Worm (Caenorhabditis elegans) whole organism, L2 larva: Measurements from ENCODE around the gene F01F1.15.
A peak's percentile ranks its signal among the peaks of the same experiment; 100 is the strongest.

Source experiments
- C34F6.9 ChIP-seq: fragments of 150-350 bp; optimal IDR thresholded peaks from 2 replicates; lab custom pipeline; 2014; ENCODE audit warnings: missing biosample characterization, missing genetic modification characterization
- F13H6.1 ChIP-seq: sonication (generic microtip); optimal IDR thresholded peaks from 2 replicates; lab custom pipeline; 2016; ENCODE audit warnings: missing genetic modification characterization, missing compliant biosample characterization
- R02D3.7 ChIP-seq: fragments of 150-350 bp; optimal IDR thresholded peaks from 2 replicates; lab custom pipeline; 2014; ENCODE audit warnings: missing biosample characterization, missing genetic modification characterization
- Y55F3AM.14 ChIP-seq: fragments of 200-800 bp; sonication (Bioruptor generic); optimal IDR thresholded peaks from 2 replicates; lab custom pipeline; 2018; ENCODE audit warnings: mild to moderate bottlenecking, missing genetic modification characterization, missing compliant biosample characterization
- ZK546.5 ChIP-seq: sonication (generic microtip); optimal IDR thresholded peaks from 2 replicates; lab custom pipeline; 2017; ENCODE audit warnings: missing biosample characterization, missing genetic modification characterization
- alr-1 ChIP-seq: fragments of 150-350 bp; optimal IDR thresholded peaks from 2 replicates; lab custom pipeline; 2014; ENCODE audit warnings: missing biosample characterization, missing genetic modification characterization
- aly-2 ChIP-seq: fragments of 150-350 bp; optimal IDR thresholded peaks from 2 replicates; lab custom pipeline; 2014; ENCODE audit warnings: missing biosample characterization, missing genetic modification characterization
- ama-1 ChIP-seq: fragments of 150-350 bp; optimal IDR thresholded peaks from 2 replicates; lab custom pipeline; 2018; ENCODE audit warnings: inconsistent platforms
- blmp-1 ChIP-seq: sonication (generic microtip); optimal IDR thresholded peaks from 2 replicates; lab custom pipeline; 2017; ENCODE audit warnings: missing genetic modification characterization, mild to moderate bottlenecking, missing compliant biosample characterization, antibody characterized with exemption, moderate library complexity; ENCODE audit not compliant: insufficient read depth
- ceh-16 ChIP-seq: fragments of 150-350 bp; optimal IDR thresholded peaks from 2 replicates; lab custom pipeline; 2014; ENCODE audit warnings: missing biosample characterization, missing genetic modification characterization
- ceh-82 ChIP-seq: fragments of 150-350 bp; optimal IDR thresholded peaks from 2 replicates; lab custom pipeline; 2014; ENCODE audit warnings: missing biosample characterization, missing genetic modification characterization
- crh-2 ChIP-seq: sonication (generic microtip); optimal IDR thresholded peaks from 2 replicates; lab custom pipeline; 2017; ENCODE audit warnings: missing biosample characterization, missing genetic modification characterization
- dmd-4 ChIP-seq: sonication (generic microtip); optimal IDR thresholded peaks from 2 replicates; lab custom pipeline; 2017; ENCODE audit warnings: missing biosample characterization, missing genetic modification characterization
- elt-1 ChIP-seq: fragments of 150-350 bp; optimal IDR thresholded peaks from 2 replicates; lab custom pipeline; 2014; ENCODE audit warnings: missing biosample characterization, missing genetic modification characterization
- elt-3 ChIP-seq: sonication (generic microtip); optimal IDR thresholded peaks from 2 replicates; lab custom pipeline; 2017; ENCODE audit warnings: missing biosample characterization, missing genetic modification characterization
- gmeb-1 ChIP-seq: fragments of 150-350 bp; optimal IDR thresholded peaks from 2 replicates; lab custom pipeline; 2014; ENCODE audit warnings: missing biosample characterization, missing genetic modification characterization
- lin-11 ChIP-seq: fragments of 150-350 bp; sonication (generic microtip); optimal IDR thresholded peaks from 2 replicates; lab custom pipeline; 2014; ENCODE audit warnings: missing biosample characterization, missing genetic modification characterization, inconsistent platforms, mixed read lengths
- lin-13 ChIP-seq: fragments of 150-350 bp; optimal IDR thresholded peaks from 2 replicates; lab custom pipeline; 2014; ENCODE audit warnings: missing biosample characterization, missing genetic modification reagents, missing genetic modification characterization
- lin-39 ChIP-seq: fragments of 150-350 bp; optimal IDR thresholded peaks from 2 replicates; lab custom pipeline; 2014; ENCODE audit warnings: missing biosample characterization, missing genetic modification reagents, missing genetic modification characterization
- lsy-2 ChIP-seq, 2 experiments: fragments of 150-350 bp in 1 of 2; sonication (generic microtip) in 1 of 2; optimal IDR thresholded peaks; 2 replicates each; lab custom pipeline; 2014 to 2017; ENCODE audit warnings: missing biosample characterization in 2 of 2, missing genetic modification characterization in 2 of 2
- mab-5 ChIP-seq: fragments of 150-350 bp; optimal IDR thresholded peaks from 2 replicates; lab custom pipeline; 2014; ENCODE audit warnings: missing biosample characterization, missing genetic modification characterization
- mbf-1 ChIP-seq: sonication (generic microtip); optimal IDR thresholded peaks from 2 replicates; lab custom pipeline; 2017; ENCODE audit warnings: missing biosample characterization, missing genetic modification characterization
- mdl-1 ChIP-seq, 2 experiments: fragments of 150-350 bp in 1 of 2; sonication (generic microtip) in 1 of 2; optimal IDR thresholded peaks; 2 replicates each; lab custom pipeline; 2017; ENCODE audit warnings: missing biosample characterization in 2 of 2, missing genetic modification characterization in 2 of 2
- nhr-10 ChIP-seq: sonication (generic microtip); optimal IDR thresholded peaks from 2 replicates; lab custom pipeline; 2017; ENCODE audit warnings: missing biosample characterization, missing genetic modification characterization
- nhr-11 ChIP-seq: fragments of 150-350 bp; optimal IDR thresholded peaks from 2 replicates; lab custom pipeline; 2014; ENCODE audit warnings: missing biosample characterization, missing genetic modification characterization
- nhr-12 ChIP-seq: fragments of 150-350 bp; optimal IDR thresholded peaks from 2 replicates; lab custom pipeline; 2014; ENCODE audit warnings: missing biosample characterization, missing genetic modification characterization
- nhr-129 ChIP-seq: fragments of 150-350 bp; optimal IDR thresholded peaks from 2 replicates; lab custom pipeline; 2014; ENCODE audit warnings: missing biosample characterization, missing genetic modification characterization
- nhr-21 ChIP-seq: fragments of 150-350 bp; optimal IDR thresholded peaks from 2 replicates; lab custom pipeline; 2014; ENCODE audit warnings: missing biosample characterization, missing genetic modification characterization
- nhr-23 ChIP-seq: fragments of 150-350 bp; optimal IDR thresholded peaks from 2 replicates; lab custom pipeline; 2014; ENCODE audit warnings: missing biosample characterization, missing genetic modification reagents, missing genetic modification characterization
- nhr-237 ChIP-seq: fragments of 150-350 bp; optimal IDR thresholded peaks from 2 replicates; lab custom pipeline; 2014; ENCODE audit warnings: missing biosample characterization, missing genetic modification characterization
- nhr-25 ChIP-seq: fragments of 150-350 bp; sonication (generic microtip); optimal IDR thresholded peaks from 3 replicates; lab custom pipeline; 2014; ENCODE audit warnings: missing biosample characterization, missing genetic modification characterization
- nhr-6 ChIP-seq: fragments of 150-350 bp; optimal IDR thresholded peaks from 2 replicates; lab custom pipeline; 2014; ENCODE audit warnings: missing biosample characterization, missing genetic modification characterization
- peb-1 ChIP-seq: fragments of 150-350 bp; optimal IDR thresholded peaks from 2 replicates; lab custom pipeline; 2014; ENCODE audit warnings: missing biosample characterization, missing genetic modification characterization
- sem-4 ChIP-seq: fragments of 150-350 bp; optimal IDR thresholded peaks from 2 replicates; lab custom pipeline; 2014; ENCODE audit warnings: missing biosample characterization, missing genetic modification reagents, missing genetic modification characterization
- skn-1 ChIP-seq: sonication (generic microtip); optimal IDR thresholded peaks from 2 replicates; lab custom pipeline; 2017; ENCODE audit warnings: missing biosample characterization, missing genetic modification characterization
- sma-3 ChIP-seq: sonication (generic microtip); optimal IDR thresholded peaks from 2 replicates; lab custom pipeline; 2016; ENCODE audit warnings: missing genetic modification reagents, missing genetic modification characterization, missing compliant biosample characterization
- sma-9 ChIP-seq, 2 experiments: fragments of 150-350 bp in 1 of 2; sonication (generic microtip) in 1 of 2; optimal IDR thresholded peaks; 2 replicates each; lab custom pipeline; 2014 to 2016; ENCODE audit warnings: missing genetic modification characterization in 2 of 2, mild to moderate bottlenecking in 1 of 2, missing biosample characterization in 1 of 2, missing compliant biosample characterization in 1 of 2, missing genetic modification reagents in 1 of 2, moderate library complexity in 1 of 2
- unc-55 ChIP-seq: fragments of 150-350 bp; sonication (generic microtip); optimal IDR thresholded peaks from 3 replicates; lab custom pipeline; 2014; ENCODE audit warnings: missing biosample characterization, missing genetic modification reagents, missing genetic modification characterization
- unc-62 ChIP-seq: fragments of 150-350 bp; optimal IDR thresholded peaks from 2 replicates; lab custom pipeline; 2014; ENCODE audit warnings: missing biosample characterization, missing genetic modification reagents, missing genetic modification characterization
- zag-1 ChIP-seq: fragments of 150-350 bp; optimal IDR thresholded peaks from 2 replicates; lab custom pipeline; 2014; ENCODE audit warnings: missing biosample characterization, missing genetic modification characterization
- ztf-1 ChIP-seq: fragments of 200-800 bp; sonication (Bioruptor generic); conservative IDR thresholded peaks from 2 replicates; pipeline ENCODE4 v1.3.6; 2022; ENCODE audit warnings: missing genetic modification characterization, missing compliant biosample characterization
- ztf-11 ChIP-seq: sonication (generic microtip); optimal IDR thresholded peaks from 2 replicates; lab custom pipeline; 2017; ENCODE audit warnings: missing biosample characterization, missing genetic modification characterization
- ztf-4 ChIP-seq: fragments of 150-350 bp; optimal IDR thresholded peaks from 2 replicates; lab custom pipeline; 2014; ENCODE audit warnings: missing biosample characterization, missing genetic modification characterization

The F01F1.15 gene

ce11 chrIII:5855637-5856179 lies 13.6 kb downstream of the F01F1.15 start, which contains the start of the genes cct-6 and alh-9 (continued):
- peak; percentile 76 for TF ChIP-seq sma-9 (GFP tag; optimal IDR thresholded peaks at IDR 0.05; lab: Kevin White, UChicago)
- TF ChIP-seq sma-9 (tag; optimal IDR thresholded peaks at IDR 0.05; lab: Kevin White, UChicago) = no peak
- TF ChIP-seq unc-62 (GFP tag; lab: Kevin White, UChicago) = no peak

- TF ChIP-seq lin-39 (tag; lab: Kevin White, UChicago) = no peak
- TF ChIP-seq peb-1 (tag; lab: Kevin White, UChicago) = no peak
- TF ChIP-seq ztf-4 (tag; lab: Kevin White, UChicago) = peak; percentile 81
- no peak for TF ChIP-seq nhr-10 (tag; lab: Kevin White, UChicago)
- peak; percentile 49 for TF ChIP-seq sma-3 (GFP tag; lab: Kevin White, UChicago)
- peak in 1 of 2 experiments; percentile 57 for TF ChIP-seq lsy-2 (tag; optimal IDR thresholded peaks at IDR 0.05; lab: Kevin White, UChicago)
- TF ChIP-seq ama-1 = peak; percentile 53
- no peak for TF ChIP-seq alr-1 (tag; lab: Kevin White, UChicago)
- peak; percentile 4 for TF ChIP-seq unc-55 (GFP tag; lab: Kevin White, UChicago)
- TF ChIP-seq ceh-82 = no peak
- no peak for TF ChIP-seq nhr-129 (tag; lab: Kevin White, UChicago)
- peak; percentile 8 for TF ChIP-seq lin-13
- no peak for TF ChIP-seq F13H6.1
- TF ChIP-seq C34F6.9 = peak; percentile 14
- TF ChIP-seq gmeb-1 (tag; lab: Kevin White, UChicago) = peak; percentile 63
These were observed 16.1 kb downstream of the F01F1.15 start, which contains the start of gene ddx-23 for ce11 chrIII:5853240-5853639. Gene ddx-23 (minus strand): TSS chrIII:5853269.

DNA sequence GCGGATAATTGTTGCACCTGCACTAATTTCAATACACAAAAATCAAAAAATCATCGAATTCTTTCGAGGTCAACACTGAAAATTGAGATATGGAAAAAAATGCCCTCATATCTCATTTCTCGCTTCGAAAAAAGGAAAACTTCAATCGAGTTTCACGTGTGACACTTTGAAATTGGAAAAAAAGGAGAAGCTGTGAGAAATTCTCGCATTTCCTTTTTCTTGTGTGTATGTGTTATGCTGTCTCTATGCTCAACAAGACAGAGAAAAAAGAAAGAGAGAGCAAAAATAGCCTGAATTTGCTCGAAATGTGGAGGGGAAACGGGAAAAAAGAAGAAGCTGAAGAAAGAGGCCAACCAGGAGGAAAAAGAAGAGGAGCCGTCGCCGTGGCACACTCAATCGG lies 22.9 kb downstream of the F01F1.15 start:
- TF ChIP-seq crh-2 (tag; lab: Kevin White, UChicago) (peak; percentile 7), C34F6.9 (peak; percentile 49), elt-3 (tag; lab: Kevin White, UChicago) (no peak), sma-9 (GFP tag; optimal IDR thresholded peaks at IDR 0.05; lab: Kevin White, UChicago) (peak; percentile 3), sma-9 (tag; optimal IDR thresholded peaks at IDR 0.05; lab: Kevin White, UChicago) (no peak), unc-55 (GFP tag; lab: Kevin White, UChicago) (peak; percentile 30), R02D3.7 (no peak)
- TF ChIP-seq, all 48 proteins: peak for 4

DNA sequence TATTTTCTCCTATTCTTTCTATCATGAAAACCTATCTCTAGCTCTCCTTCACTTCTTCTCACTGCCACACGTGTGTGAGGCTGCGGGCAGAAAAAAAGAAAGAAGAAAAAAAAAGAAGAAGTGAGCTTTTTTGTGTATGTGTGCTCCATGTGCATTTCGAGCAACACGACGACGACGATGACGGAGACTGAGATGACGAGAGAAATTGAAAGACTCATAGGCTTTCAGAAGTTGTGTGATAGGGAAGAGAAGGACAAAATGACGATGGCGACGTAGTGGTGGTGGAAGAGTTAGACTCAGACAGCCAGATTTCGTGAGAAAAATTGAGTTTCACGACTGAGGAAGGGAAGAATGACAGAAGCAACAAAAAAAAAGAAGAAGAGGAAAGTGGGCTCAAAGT lies 23.8 kb downstream of the F01F1.15 start:
- TF ChIP-seq peb-1 (tag; lab: Kevin White, UChicago) (no peak), ama-1 (no peak), ztf-11 (tag; lab: Kevin White, UChicago) (no peak), aly-2 (tag; lab: Kevin White, UChicago) (no peak), zag-1 (tag; lab: Kevin White, UChicago) (peak; percentile 94), nhr-10 (tag; lab: Kevin White, UChicago) (no peak), nhr-12 (no peak), ZK546.5 (no peak), ceh-16 (tag; lab: Kevin White, UChicago) (no peak), nhr-23 (tag; lab: Kevin White, UChicago) (no peak), sem-4 (tag; lab: Kevin White, UChicago) (peak; percentile 28), mab-5 (tag; lab: Kevin White, UChicago) (no peak), elt-1 (tag; lab: Kevin White, UChicago) (no peak), ztf-4 (tag; lab: Kevin White, UChicago) (peak; percentile 61), unc-62 (GFP tag; lab: Kevin White, UChicago) (no peak), lin-11 (tag; lab: Kevin White, UChicago) (peak; percentile 34), unc-55 (GFP tag; lab: Kevin White, UChicago) (peak; percentile 94), nhr-237 (tag; lab: Kevin White, UChicago) (no peak), nhr-21 (tag; lab: Kevin White, UChicago) (no peak), Y55F3AM.14 (peak; percentile 71), skn-1 (tag; lab: Kevin White, UChicago) (no peak), nhr-11 (tag; lab: Kevin White, UChicago) (no peak), ztf-1 (no peak), F13H6.1 (peak; percentile 76), lsy-2 (tag; optimal IDR thresholded peaks at IDR 0.05; lab: Kevin White, UChicago) (peak; percentile 2 to 77), dmd-4 (tag; lab: Kevin White, UChicago) (no peak), R02D3.7 (no peak), blmp-1 (no peak), nhr-25 (tag; lab: Kevin White, UChicago) (no peak), elt-3 (tag; lab: Kevin White, UChicago) (no peak), sma-9 (GFP tag; optimal IDR thresholded peaks at IDR 0.05; lab: Kevin White, UChicago) (peak; percentile 72), sma-9 (tag; optimal IDR thresholded peaks at IDR 0.05; lab: Kevin White, UChicago) (no peak), sma-3 (GFP tag; lab: Kevin White, UChicago) (no peak), lin-39 (tag; lab: Kevin White, UChicago) (no peak), ceh-82 (no peak), lin-13 (peak; percentile 58), C34F6.9 (peak; percentile 83), alr-1 (tag; lab: Kevin White, UChicago) (no peak), crh-2 (tag; lab: Kevin White, UChicago) (peak; percentile 82), nhr-6 (tag; lab: Kevin White, UChicago) (peak; percentile 41), mbf-1 (tag; lab: Kevin White, UChicago) (no peak), mdl-1 (tag; optimal IDR thresholded peaks at IDR 0.05; lab: Kevin White, UChicago) (peak; percentile 89 to 95), gmeb-1 (tag; lab: Kevin White, UChicago) (no peak)
